Worm (Caenorhabditis elegans): ENCODE measurements around the gene lbp-2.

Gene lbp-2

ce11 chrX:3230575-3230974 is 29.8 kb upstream of the lbp-2 start:
- TF ChIP-seq R02D3.7 (tag; optimal IDR thresholded peaks at IDR 0.05) (no peak), ztf-1 (GFP tag; conservative IDR thresholded peaks at IDR 0.05) (no peak), zag-1 (tag; optimal IDR thresholded peaks at IDR 0.05) (no peak), snpc-4 (tag; optimal IDR thresholded peaks at IDR 0.05) (no peak), sma-3 (GFP tag; optimal IDR thresholded peaks at IDR 0.05) (no peak), sma-9 (GFP tag; optimal IDR thresholded peaks at IDR 0.05) (no peak), sma-9 (tag; optimal IDR thresholded peaks at IDR 0.05) (no peak), fos-1 (tag; optimal IDR thresholded peaks at IDR 0.05) (no peak), sem-4 (tag; optimal IDR thresholded peaks at IDR 0.05) (no peak), lin-11 (tag; optimal IDR thresholded peaks at IDR 0.05) (no peak), lin-39 (tag; optimal IDR thresholded peaks at IDR 0.05) (no peak), ZK546.5 (tag; optimal IDR thresholded peaks at IDR 0.05) (no peak)

DNA sequence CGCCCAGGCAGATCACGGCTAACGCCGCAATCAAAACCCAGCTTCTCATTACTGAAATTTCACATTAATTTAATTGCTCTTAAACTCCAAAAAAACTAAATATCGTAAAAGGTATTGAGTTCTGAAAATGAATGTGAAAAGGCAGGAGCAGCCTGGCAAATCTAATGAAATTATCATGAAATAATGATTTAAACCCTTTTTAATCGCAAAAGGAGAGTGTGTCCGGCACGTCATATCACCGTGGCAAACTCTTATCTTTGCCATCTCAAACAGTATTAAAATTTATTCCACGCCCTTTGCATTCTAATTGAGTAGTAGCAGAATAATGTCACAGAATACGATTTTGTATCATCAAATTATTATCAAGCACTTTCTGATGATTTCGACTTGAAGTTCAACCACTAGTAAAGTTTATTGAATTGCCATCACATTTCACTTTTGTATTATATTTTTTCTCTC is 25.0 kb upstream of the lbp-2 start, which contains the start of gene F28B4.3:
Gene F28B4.3, minus strand, starts transcription at position 51 of the 459 bp plus-strand sequence.
- peak; percentile 95 for TF ChIP-seq fos-1 (tag; optimal IDR thresholded peaks at IDR 0.05)
- peak; percentile 72 for TF ChIP-seq sma-9 (GFP tag; optimal IDR thresholded peaks at IDR 0.05)
- no peak for TF ChIP-seq sma-9 (tag; optimal IDR thresholded peaks at IDR 0.05)
- TF ChIP-seq crh-2 (tag; optimal IDR thresholded peaks at IDR 0.05) = peak; percentile 85
- no peak for TF ChIP-seq nhr-6 (tag; optimal IDR thresholded peaks at IDR 0.05)

ce11 chrX:3243614-3244013 is 16.8 kb upstream of the lbp-2 start, which contains the start of gene irg-7:
Gene irg-7 (minus strand): TSS chrX:3243636.
- TF ChIP-seq crh-2 (tag; optimal IDR thresholded peaks at IDR 0.05) = peak; percentile 59
- TF ChIP-seq ceh-16 (tag; optimal IDR thresholded peaks at IDR 0.05) = no peak
- TF ChIP-seq aly-2 (tag; optimal IDR thresholded peaks at IDR 0.05) = no peak
- TF ChIP-seq blmp-1 (tag; optimal IDR thresholded peaks at IDR 0.05; ENCODE audit: insufficient read depth) = no peak
- TF ChIP-seq sma-9 (GFP tag; optimal IDR thresholded peaks at IDR 0.05) = peak; percentile 14
- no peak for TF ChIP-seq sma-9 (tag; optimal IDR thresholded peaks at IDR 0.05)
- TF ChIP-seq fos-1 (tag; optimal IDR thresholded peaks at IDR 0.05) = peak; percentile 57
- TF ChIP-seq gmeb-1 (tag; optimal IDR thresholded peaks at IDR 0.05) = no peak

DNA sequence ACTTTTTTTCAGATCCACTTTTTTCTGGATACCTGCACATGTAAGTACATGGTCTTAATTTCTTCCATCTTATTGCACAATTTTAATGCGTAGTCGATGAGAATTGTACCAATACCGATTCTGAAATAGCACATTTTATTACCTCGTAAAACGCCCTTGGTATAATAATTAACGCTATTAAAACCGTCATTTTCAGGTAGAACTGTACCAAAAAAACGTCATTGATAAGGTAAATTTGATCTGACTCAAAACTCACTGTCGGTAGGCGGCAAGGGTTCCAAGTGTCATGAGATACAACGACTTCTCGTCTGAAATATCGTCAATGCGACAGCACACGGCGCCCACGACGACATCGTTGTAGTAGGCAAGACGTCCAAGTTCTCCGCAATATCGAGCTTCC is 16.0 kb upstream of the lbp-2 start:
- TF ChIP-seq blmp-1 (tag; optimal IDR thresholded peaks at IDR 0.05; ENCODE audit: insufficient read depth) (no peak), elt-3 (tag; optimal IDR thresholded peaks at IDR 0.05) (no peak), aly-2 (tag; optimal IDR thresholded peaks at IDR 0.05) (no peak), snpc-4 (tag; optimal IDR thresholded peaks at IDR 0.05) (no peak), nhr-23 (tag; optimal IDR thresholded peaks at IDR 0.05) (no peak), fos-1 (tag; optimal IDR thresholded peaks at IDR 0.05) (peak; percentile 25), unc-62 (GFP tag; optimal IDR thresholded peaks at IDR 0.05) (no peak)

DNA sequence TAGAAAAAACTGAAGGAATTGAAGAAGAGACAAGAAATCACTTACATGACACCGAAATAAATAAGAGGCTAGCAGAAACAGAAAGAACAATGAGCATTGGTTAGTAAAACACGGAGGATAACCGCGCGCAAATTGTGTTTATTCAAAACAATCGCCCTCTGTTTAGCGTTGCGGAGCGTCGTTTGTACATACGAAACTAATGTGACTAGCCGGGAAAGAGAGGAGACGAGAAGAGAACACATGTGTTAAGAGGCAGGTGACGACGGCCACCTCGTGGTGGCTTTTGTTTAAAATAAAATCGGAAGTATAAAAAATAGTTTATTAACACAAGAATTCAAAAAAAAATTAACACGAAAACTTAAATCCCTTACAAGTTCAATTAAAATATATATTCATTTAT is 14.6 kb upstream of the lbp-2 start, which contains the start of gene F40F4.7:
Gene F40F4.7, minus strand, starts transcription at position 122 of the 400 bp plus-strand sequence.
- peak; percentile 38 for TF ChIP-seq egl-27 (tag; optimal IDR thresholded peaks at IDR 0.05)
- no peak for TF ChIP-seq nhr-77 (tag; optimal IDR thresholded peaks at IDR 0.05)
- TF ChIP-seq mab-5 (tag; optimal IDR thresholded peaks at IDR 0.05) = no peak
- no peak for TF ChIP-seq ztf-11 (tag; optimal IDR thresholded peaks at IDR 0.05)
- peak; percentile 28 for TF ChIP-seq nhr-21 (tag; optimal IDR thresholded peaks at IDR 0.05)
- TF ChIP-seq nhr-237 (tag; optimal IDR thresholded peaks at IDR 0.05) = no peak
- peak; percentile 43 for TF ChIP-seq sma-3 (GFP tag; optimal IDR thresholded peaks at IDR 0.05)
- TF ChIP-seq skn-1 (tag; optimal IDR thresholded peaks at IDR 0.05) = peak; percentile 16
- TF ChIP-seq ceh-16 (tag; optimal IDR thresholded peaks at IDR 0.05) = no peak
- TF ChIP-seq blmp-1 (tag; optimal IDR thresholded peaks at IDR 0.05; ENCODE audit: insufficient read depth) = no peak
- TF ChIP-seq unc-62 (GFP tag; optimal IDR thresholded peaks at IDR 0.05) = no peak
- no peak for TF ChIP-seq ceh-82 (tag; optimal IDR thresholded peaks at IDR 0.05)
- TF ChIP-seq gmeb-1 (tag; optimal IDR thresholded peaks at IDR 0.05) = no peak
- peak; percentile 10 for TF ChIP-seq lin-11 (tag; optimal IDR thresholded peaks at IDR 0.05)
- no peak for TF ChIP-seq nhr-10 (tag; optimal IDR thresholded peaks at IDR 0.05)
- peak; percentile 41 to 49 for TF ChIP-seq mdl-1 (tag; optimal IDR thresholded peaks at IDR 0.05)
- TF ChIP-seq R02D3.7 (tag; optimal IDR thresholded peaks at IDR 0.05) = no peak
- TF ChIP-seq lin-39 (tag; optimal IDR thresholded peaks at IDR 0.05) = no peak
- TF ChIP-seq fos-1 (tag; optimal IDR thresholded peaks at IDR 0.05) = peak; percentile 64
- TF ChIP-seq unc-55 (GFP tag; optimal IDR thresholded peaks at IDR 0.05) = no peak
- TF ChIP-seq dmd-4 (tag; optimal IDR thresholded peaks at IDR 0.05) = no peak
- TF ChIP-seq snpc-4 (tag; optimal IDR thresholded peaks at IDR 0.05) = no peak
- no peak for TF ChIP-seq aly-2 (tag; optimal IDR thresholded peaks at IDR 0.05)
- TF ChIP-seq ztf-4 (tag; optimal IDR thresholded peaks at IDR 0.05) = no peak
- TF ChIP-seq sma-9 (GFP tag; optimal IDR thresholded peaks at IDR 0.05) = peak; percentile 71
- TF ChIP-seq sma-9 (tag; optimal IDR thresholded peaks at IDR 0.05) = no peak
- TF ChIP-seq nhr-12 (tag; optimal IDR thresholded peaks at IDR 0.05) = no peak
- peak; percentile 33 for TF ChIP-seq crh-2 (tag; optimal IDR thresholded peaks at IDR 0.05)
- TF ChIP-seq Y55F3AM.14 (GFP tag; optimal IDR thresholded peaks at IDR 0.05) = no peak
- TF ChIP-seq nhr-23 (tag; optimal IDR thresholded peaks at IDR 0.05) = no peak
- no peak for TF ChIP-seq mbf-1 (tag; optimal IDR thresholded peaks at IDR 0.05)
- no peak for TF ChIP-seq nhr-6 (tag; optimal IDR thresholded peaks at IDR 0.05)
- no peak for TF ChIP-seq C34F6.9 (tag; optimal IDR thresholded peaks at IDR 0.05)
- TF ChIP-seq ZK546.5 (tag; optimal IDR thresholded peaks at IDR 0.05) = no peak
- TF ChIP-seq alr-1 (tag; optimal IDR thresholded peaks at IDR 0.05) = no peak
- no peak for TF ChIP-seq ama-1 (optimal IDR thresholded peaks at IDR 0.05)
- TF ChIP-seq unc-39 (tag; optimal IDR thresholded peaks at IDR 0.05) = no peak
- no peak for TF ChIP-seq zag-1 (tag; optimal IDR thresholded peaks at IDR 0.05)
- TF ChIP-seq sem-4 (tag; optimal IDR thresholded peaks at IDR 0.05) = no peak
- TF ChIP-seq lsy-2 (tag; optimal IDR thresholded peaks at IDR 0.05) = peak; percentile 14 to 71

Measured in whole organism, L2 larva.